Fruit fly (Drosophila melanogaster): ENCODE results near the gene CG11381.

Gene CG11381

dm6 chrX:1229098-1229497 is 25.5 kb downstream of the CG11381 start (continued):
- TF ChIP-seq NfI (GFP tag; optimal IDR thresholded peaks at IDR 0.05) (no peak), Dbx (GFP tag; IDR thresholded peaks at IDR 0.05) (no peak), ATbp (GFP tag; optimal IDR thresholded peaks at IDR 0.05) (peak; percentile 3), sqz (GFP tag; optimal IDR thresholded peaks at IDR 0.05) (no peak), Blimp-1 (GFP tag; optimal IDR thresholded peaks at IDR 0.05) (peak; percentile 27), CG5245 (GFP tag; optimal IDR thresholded peaks at IDR 0.05) (no peak), Ets65A (GFP tag) (no peak), CG7745 (tag; optimal IDR thresholded peaks at IDR 0.05) (no peak), chinmo (GFP tag; IDR thresholded peaks at IDR 0.05; ENCODE audit: partially characterized antibody) (no peak), Kr (GFP tag; optimal IDR thresholded peaks at IDR 0.05) (no peak), ap (GFP tag; IDR thresholded peaks at IDR 0.05) (no peak), CG12942 (GFP tag; optimal IDR thresholded peaks at IDR 0.05) (no peak), CG4854 (GFP tag; optimal IDR thresholded peaks at IDR 0.05) (no peak)

- TF ChIP-seq Gug (GFP tag; IDR thresholded peaks at IDR 0.05) (no peak), dati (GFP tag; IDR thresholded peaks at IDR 0.05) (no peak), CG10654 (GFP tag; optimal IDR thresholded peaks at IDR 0.05) (no peak), nom (GFP tag; optimal IDR thresholded peaks at IDR 0.05) (no peak), Med (GFP tag) (peak; percentile 8), vvl (GFP tag; IDR thresholded peaks at IDR 0.05) (peak; percentile 56; the same call in 1 of the 2 replicates), CG3407 (GFP tag; optimal IDR thresholded peaks at IDR 0.05) (no peak), CG5953 (GFP tag; IDR thresholded peaks at IDR 0.05) (no peak), sc (optimal IDR thresholded peaks at IDR 0.05) (no peak), sc (GFP tag; optimal IDR thresholded peaks at IDR 0.05) (no peak), oc (tag; optimal IDR thresholded peaks at IDR 0.05) (no peak), pita (GFP tag; optimal IDR thresholded peaks at IDR 0.05) (no peak), B-H1 (GFP tag; IDR thresholded peaks at IDR 0.05) (no peak), CG9797 (GFP tag; optimal IDR thresholded peaks at IDR 0.05) (no peak), cwo (GFP tag; optimal IDR thresholded peaks at IDR 0.05) (peak; percentile 69), CG14441 (GFP tag; IDR thresholded peaks at IDR 0.05) (no peak), CG12071 (GFP tag; optimal IDR thresholded peaks at IDR 0.05) (no peak), nmo (GFP tag; optimal IDR thresholded peaks at IDR 0.05) (no peak), stwl (tag; optimal IDR thresholded peaks at IDR 0.05) (no peak), CG9817 (tag; optimal IDR thresholded peaks at IDR 0.05) (no peak), Gsc (GFP tag; IDR thresholded peaks at IDR 0.05) (no peak), CG18262 (tag; optimal IDR thresholded peaks at IDR 0.05) (no peak), sr (GFP tag; IDR thresholded peaks at IDR 0.05) (peak; percentile 84), psq (GFP tag; optimal IDR thresholded peaks at IDR 0.05) (no peak), H15 (GFP tag; IDR thresholded peaks at IDR 0.05) (no peak), CG4730 (GFP tag; IDR thresholded peaks at IDR 0.05) (no peak), sim (GFP tag; IDR thresholded peaks at IDR 0.05) (no peak), Dip2 (GFP tag; IDR thresholded peaks at IDR 0.05) (no peak), gfzf (GFP tag; optimal IDR thresholded peaks at IDR 0.05) (no peak), CG6254 (GFP tag; optimal IDR thresholded peaks at IDR 0.05) (no peak), al (GFP tag; IDR thresholded peaks at IDR 0.05) (no peak), sd (tag; optimal IDR thresholded peaks at IDR 0.05) (peak; percentile 35), tna (GFP tag; IDR thresholded peaks at IDR 0.05; ENCODE audit: partially characterized antibody) (0 out of 2 replicates have a peak, but pooled peaks have one; percentile 17), C15 (GFP tag; IDR thresholded peaks at IDR 0.05) (no peak), CG32767 (GFP tag; IDR thresholded peaks at IDR 0.05) (no peak)
Observed at dm6 chrX:1229567-1229966, 26.0 kb downstream of the CG11381 start.
